Fruit fly (Drosophila melanogaster): Measurements from ENCODE around the gene CG14143.

The CG14143 gene

DNA sequence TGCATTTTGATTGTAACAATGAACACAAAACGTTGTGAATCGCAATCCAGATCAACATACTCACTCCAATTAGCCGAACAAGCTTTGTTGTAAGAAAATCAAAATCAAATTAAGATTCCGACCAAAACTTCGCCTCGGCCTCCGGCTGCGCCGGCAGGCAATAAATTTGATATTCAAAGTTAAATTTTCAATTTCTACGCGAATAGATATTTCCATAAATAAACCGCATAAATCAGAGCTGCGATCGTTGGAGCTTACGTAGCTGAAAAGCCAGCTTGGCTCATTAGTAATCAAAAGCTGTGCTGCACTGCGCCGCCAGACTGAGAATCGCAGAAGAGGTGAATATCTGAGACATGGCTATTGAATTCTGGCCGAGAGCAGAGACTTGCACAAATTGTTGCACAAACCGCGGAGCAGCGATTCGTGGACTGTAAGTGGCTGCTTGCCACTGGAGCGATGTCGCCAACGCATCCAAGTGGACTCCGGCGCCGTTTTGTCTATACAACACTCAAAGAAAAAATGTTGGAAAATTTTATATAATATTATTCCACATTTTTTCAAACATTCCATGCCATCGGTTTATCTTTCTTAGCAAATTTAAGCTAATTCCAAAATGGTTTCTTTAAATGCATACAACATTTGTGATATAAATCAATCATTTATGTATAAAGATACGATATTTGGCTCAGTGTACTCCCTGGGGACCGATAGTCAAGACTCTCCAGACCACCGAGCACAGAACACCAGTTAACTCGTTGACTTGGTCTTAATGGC is 13.9 kb downstream of the CG14143 start (continued):
- TF ChIP-seq nerfin-2 (GFP tag; IDR thresholded peaks at IDR 0.05; ENCODE audit: partially characterized antibody), result no peak
- TF ChIP-seq Ets97D (GFP tag; optimal IDR thresholded peaks at IDR 0.05), result no peak
- no peak for TF ChIP-seq CG10543 (GFP tag; optimal IDR thresholded peaks at IDR 0.05)
- no peak for TF ChIP-seq da (GFP tag; optimal IDR thresholded peaks at IDR 0.05)
- no peak for TF ChIP-seq CHES-1-like (GFP tag; optimal IDR thresholded peaks at IDR 0.05)
- peak; percentile 47; the same call in 1 of the 2 replicates for TF ChIP-seq lmd (GFP tag; IDR thresholded peaks at IDR 0.05)
- no peak for TF ChIP-seq z (GFP tag; IDR thresholded peaks at IDR 0.05)
- TF ChIP-seq vvl (GFP tag; IDR thresholded peaks at IDR 0.05), result peak; percentile 87
- peak; percentile 40; the same call in 1 of the 2 replicates for TF ChIP-seq CG32772 (GFP tag; IDR thresholded peaks at IDR 0.05)
- no peak for TF ChIP-seq CG11247 (GFP tag; IDR thresholded peaks at IDR 0.05)
- TF ChIP-seq sna (GFP tag; IDR thresholded peaks at IDR 0.05; ENCODE audit: partially characterized antibody), result no peak
- peak; percentile 47 for TF ChIP-seq CG4424 (GFP tag; optimal IDR thresholded peaks at IDR 0.05)
- no peak for TF ChIP-seq CG17568 (GFP tag; optimal IDR thresholded peaks at IDR 0.05)
- TF ChIP-seq Ssrp (tag; optimal IDR thresholded peaks at IDR 0.05), result peak; percentile 58
- no peak for TF ChIP-seq CG4730 (GFP tag; IDR thresholded peaks at IDR 0.05)
- TF ChIP-seq fd96Cb (tag; optimal IDR thresholded peaks at IDR 0.05), result peak; percentile 63
- TF ChIP-seq tup (GFP tag; optimal IDR thresholded peaks at IDR 0.05), result no peak
- TF ChIP-seq dimm (GFP tag; IDR thresholded peaks at IDR 0.05), result no peak
- TF ChIP-seq pfk (GFP tag; optimal IDR thresholded peaks at IDR 0.05), result no peak
- no peak for TF ChIP-seq CG12942 (GFP tag; optimal IDR thresholded peaks at IDR 0.05)
- no peak for TF ChIP-seq zf30C (GFP tag; optimal IDR thresholded peaks at IDR 0.05)
- no peak for TF ChIP-seq cad (GFP tag; optimal IDR thresholded peaks at IDR 0.05)
- TF ChIP-seq sima (GFP tag; optimal IDR thresholded peaks at IDR 0.05), result no peak
- TF ChIP-seq row (GFP tag; IDR thresholded peaks at IDR 0.05), result no peak
- TF ChIP-seq Trl (optimal IDR thresholded peaks at IDR 0.05), result no peak
- no peak for TF ChIP-seq Trl (GFP tag; optimal IDR thresholded peaks at IDR 0.05)
- no peak for TF ChIP-seq crol (GFP tag; IDR thresholded peaks at IDR 0.05)
- TF ChIP-seq Sox100B (GFP tag; optimal IDR thresholded peaks at IDR 0.05), result peak; percentile 63
- no peak for TF ChIP-seq CG16779 (GFP tag; IDR thresholded peaks at IDR 0.05)
- peak in 1 of 2 experiments; percentile 43 for TF ChIP-seq Eip74EF (GFP tag; optimal IDR thresholded peaks at IDR 0.05)
- no peak for TF ChIP-seq CG13123 (GFP tag; optimal IDR thresholded peaks at IDR 0.05)
- no peak for TF ChIP-seq knrl (GFP tag; IDR thresholded peaks at IDR 0.05; ENCODE audit: partially characterized antibody)
- TF ChIP-seq jigr1 (GFP tag; IDR thresholded peaks at IDR 0.05), result no peak
- TF ChIP-seq CG34376 (GFP tag; optimal IDR thresholded peaks at IDR 0.05), result no peak
- peak; percentile 47 for TF ChIP-seq sd (tag; optimal IDR thresholded peaks at IDR 0.05)
- no peak for TF ChIP-seq dm (GFP tag; optimal IDR thresholded peaks at IDR 0.05)
- TF ChIP-seq hb (GFP tag; IDR thresholded peaks at IDR 0.05; ENCODE audit: partially characterized antibody), result no peak
- TF ChIP-seq Jarid2 (GFP tag; optimal IDR thresholded peaks at IDR 0.05), result no peak
- TF ChIP-seq CG7928 (GFP tag; optimal IDR thresholded peaks at IDR 0.05), result no peak
- TF ChIP-seq Adf1 (GFP tag; IDR thresholded peaks at IDR 0.05), result no peak
- TF ChIP-seq kay (GFP tag; optimal IDR thresholded peaks at IDR 0.05), result no peak
- TF ChIP-seq Asciz (GFP tag; optimal IDR thresholded peaks at IDR 0.05), result peak; percentile 52
- peak; percentile 87 for TF ChIP-seq sens (GFP tag)
- no peak for TF ChIP-seq BEAF-32 (GFP tag; optimal IDR thresholded peaks at IDR 0.05)
- TF ChIP-seq MBD-R2 (GFP tag; IDR thresholded peaks at IDR 0.05), result no peak
- TF ChIP-seq CG5245 (GFP tag; optimal IDR thresholded peaks at IDR 0.05), result peak; percentile 18
- no peak for TF ChIP-seq CG6175 (GFP tag; IDR thresholded peaks at IDR 0.05)
- no peak for TF ChIP-seq Nf-YC (tag; optimal IDR thresholded peaks at IDR 0.05)
- TF ChIP-seq H15 (GFP tag; IDR thresholded peaks at IDR 0.05), result no peak
- peak; percentile 52 for TF ChIP-seq CG10267 (tag; optimal IDR thresholded peaks at IDR 0.05)

All from whole organism, embryonic.